Fruit fly (Drosophila melanogaster): Measurements from ENCODE around the gene Fer1.

Fer1 gene

DNA sequence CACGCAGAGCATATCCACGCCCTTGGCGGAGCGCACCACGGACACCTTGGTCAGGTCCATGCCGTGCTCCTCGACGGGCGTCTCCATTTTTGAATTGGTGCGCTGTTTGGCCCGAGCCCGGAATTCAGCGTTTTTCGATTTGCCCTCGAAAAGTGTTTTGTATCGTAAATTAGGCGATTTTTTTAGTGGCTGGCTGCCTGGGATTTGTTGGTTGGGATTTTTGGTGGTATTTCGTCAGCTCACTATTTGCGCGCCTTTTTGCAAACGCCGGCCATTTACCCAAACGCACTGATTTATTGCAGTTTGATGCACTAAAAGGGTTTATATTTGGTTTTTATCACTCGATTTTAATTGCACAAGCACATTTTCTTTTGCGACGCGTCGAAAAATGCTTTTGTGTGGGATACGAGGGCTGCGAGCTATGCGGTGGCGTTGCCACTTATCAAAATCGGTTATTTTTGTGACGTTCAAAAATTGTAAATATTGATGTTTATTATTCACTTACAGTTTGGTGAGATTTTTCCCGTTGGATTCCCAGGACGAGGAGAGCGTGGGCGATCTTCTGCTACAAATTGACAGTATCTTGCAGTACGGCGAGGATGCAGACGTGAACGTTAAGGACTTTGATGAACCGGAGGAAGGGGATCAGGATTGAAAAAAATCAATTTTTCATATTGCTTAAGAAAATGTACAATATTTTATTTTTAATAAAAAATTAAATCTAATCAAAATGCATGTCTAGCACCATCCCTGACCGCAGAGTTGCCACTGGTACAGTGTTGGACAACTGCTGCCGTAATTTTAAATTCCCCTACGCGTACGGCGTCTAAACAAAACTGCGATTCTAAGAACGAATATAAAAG, 14.8 kb downstream of the Fer1 start, which contains the start of the genes gfzf and Sas-4 (continued):
- no peak for TF ChIP-seq CG2202 (tag; optimal IDR thresholded peaks at IDR 0.05)
- peak; percentile 6 for TF ChIP-seq CG15479 (GFP tag; optimal IDR thresholded peaks at IDR 0.05)
- no peak for TF ChIP-seq CrebB (tag; optimal IDR thresholded peaks at IDR 0.05)
- TF ChIP-seq CG17361 (GFP tag; IDR thresholded peaks at IDR 0.05) = peak; percentile 82
- no peak for TF ChIP-seq BtbVII (GFP tag; optimal IDR thresholded peaks at IDR 0.05)
- peak; percentile 18; the same call in 1 of the 2 replicates for TF ChIP-seq Adf1 (GFP tag; IDR thresholded peaks at IDR 0.05)
- no peak for TF ChIP-seq dan (GFP tag; IDR thresholded peaks at IDR 0.05)
- TF ChIP-seq CG2712 (tag; optimal IDR thresholded peaks at IDR 0.05) = peak; percentile 63
- TF ChIP-seq toy (GFP tag; IDR thresholded peaks at IDR 0.05) = no peak
- TF ChIP-seq chinmo (GFP tag; IDR thresholded peaks at IDR 0.05; ENCODE audit: partially characterized antibody) = no peak
- no peak for TF ChIP-seq gce (GFP tag; IDR thresholded peaks at IDR 0.05)
- no peak for TF ChIP-seq Dad (GFP tag; optimal IDR thresholded peaks at IDR 0.05)
- TF ChIP-seq chn (GFP tag; optimal IDR thresholded peaks at IDR 0.05) = peak; percentile 50
- no peak for TF ChIP-seq Eip74EF (GFP tag; optimal IDR thresholded peaks at IDR 0.05)
- TF ChIP-seq CG13894 (tag; optimal IDR thresholded peaks at IDR 0.05) = peak; percentile 9
- no peak for TF ChIP-seq Kr (GFP tag; optimal IDR thresholded peaks at IDR 0.05)
- no peak for TF ChIP-seq aop (GFP tag; IDR thresholded peaks at IDR 0.05)

DNA sequence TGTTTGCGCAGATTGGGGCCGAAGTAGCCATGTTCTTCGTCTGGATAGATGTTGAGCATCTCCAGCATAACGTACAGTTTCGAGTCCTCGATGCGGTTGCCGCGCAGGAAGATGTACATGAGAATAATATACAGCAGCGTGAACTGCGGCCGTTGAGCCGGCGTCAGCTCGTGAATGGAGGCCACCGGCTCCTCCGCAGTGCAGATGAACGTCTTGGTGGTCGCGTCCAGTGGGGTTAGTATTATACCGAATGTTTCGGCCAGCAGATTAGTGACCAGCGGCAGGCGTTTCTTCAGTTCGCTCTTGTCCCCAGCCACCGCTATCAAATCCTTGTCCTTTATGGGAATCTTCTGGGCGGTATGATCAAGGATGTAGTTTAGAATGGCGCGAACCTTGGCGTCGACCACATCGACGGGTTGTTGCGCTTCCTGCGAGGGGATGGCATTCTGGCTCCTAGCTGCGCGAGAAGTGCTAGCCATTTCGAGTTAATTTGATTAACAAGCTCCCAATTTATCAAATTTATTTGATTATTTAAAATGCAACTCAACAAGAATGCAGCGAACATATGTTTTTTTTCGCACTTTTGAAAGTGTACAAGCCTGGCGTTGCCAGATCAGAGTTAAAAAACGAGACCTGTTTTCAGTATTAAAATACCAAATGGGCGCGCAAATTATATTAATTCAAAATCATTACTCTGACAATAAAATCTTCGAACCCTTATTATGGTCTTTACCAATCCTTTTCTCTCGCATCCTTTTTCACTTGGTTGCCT, 18.8 kb downstream of the Fer1 start, which contains the start of gene MAGE:
TSS of gene MAGE (minus strand) at position 595 of the 772 bp plus-strand sequence.
- TF ChIP-seq cg (GFP tag; optimal IDR thresholded peaks at IDR 0.05) (no peak), E2f2 (GFP tag; IDR thresholded peaks at IDR 0.05) (peak; percentile 96), fu2 (GFP tag; optimal IDR thresholded peaks at IDR 0.05) (no peak), Opbp (GFP tag; IDR thresholded peaks at IDR 0.05; ENCODE audit: partially characterized antibody) (no peak), CG13775 (GFP tag; optimal IDR thresholded peaks at IDR 0.05) (no peak), Med (GFP tag) (peak; percentile 66), Nf-YA (GFP tag; IDR thresholded peaks at IDR 0.05) (no peak), CG7963 (GFP tag; IDR thresholded peaks at IDR 0.05; ENCODE audit: partially characterized antibody) (peak; percentile 29; the same call in 1 of the 3 replicates), crp (GFP tag; optimal IDR thresholded peaks at IDR 0.05) (peak; percentile 11 to 88), sens (GFP tag) (peak; percentile 69), BEAF-32 (GFP tag; optimal IDR thresholded peaks at IDR 0.05) (peak; percentile 12), CG14667 (GFP tag; IDR thresholded peaks at IDR 0.05) (no peak), CG1603 (tag; optimal IDR thresholded peaks at IDR 0.05) (peak; percentile 31), Ets65A (GFP tag) (peak; percentile 62), trem (tag; optimal IDR thresholded peaks at IDR 0.05) (peak; percentile 83), gfzf (GFP tag; optimal IDR thresholded peaks at IDR 0.05) (peak; percentile 53), Dp (GFP tag; optimal IDR thresholded peaks at IDR 0.05) (peak; percentile 92), sd (tag; optimal IDR thresholded peaks at IDR 0.05) (peak; percentile 86), CG13287 (GFP tag; IDR thresholded peaks at IDR 0.05; ENCODE audit: partially characterized antibody) (peak; percentile 34), YL-1 (GFP tag; optimal IDR thresholded peaks at IDR 0.05) (peak; percentile 3), pzg (GFP tag; optimal IDR thresholded peaks at IDR 0.05) (peak; percentile 51), NfI (GFP tag; optimal IDR thresholded peaks at IDR 0.05) (no peak), CG10267 (tag; optimal IDR thresholded peaks at IDR 0.05) (peak; percentile 54), stwl (tag; optimal IDR thresholded peaks at IDR 0.05) (peak; percentile 46), crc (GFP tag; optimal IDR thresholded peaks at IDR 0.05) (no peak), CG3726 (GFP tag; IDR thresholded peaks at IDR 0.05) (0 out of 3 replicates have a peak, but pooled peaks have one; percentile 27), chinmo (GFP tag; IDR thresholded peaks at IDR 0.05; ENCODE audit: partially characterized antibody) (peak; percentile 75; the same call in 1 of the 4 replicates), twi (tag; optimal IDR thresholded peaks at IDR 0.05) (peak; percentile 54), CG2116 (GFP tag; optimal IDR thresholded peaks at IDR 0.05) (peak; percentile 96), CG14710 (tag; optimal IDR thresholded peaks at IDR 0.05) (peak; percentile 28)

Data from whole organism, embryonic.